Worm (Caenorhabditis elegans) whole organism, late embryonic: ENCODE results near the gene C48B4.12.

ENCODE experiments used
- C08G9.2 ChIP-seq: sonication (generic microtip); optimal IDR thresholded peaks from 2 replicates; lab custom pipeline; 2016; ENCODE audit warnings: mild to moderate bottlenecking, missing genetic modification characterization, moderate library complexity, missing compliant biosample characterization
- C38D4.7 ChIP-seq: fragments of 200-800 bp; sonication (Bioruptor generic); optimal IDR thresholded peaks from 2 replicates; lab custom pipeline; 2018; ENCODE audit warnings: mild to moderate bottlenecking, missing genetic modification characterization, moderate library complexity, missing compliant biosample characterization
- F13H6.1 ChIP-seq: sonication (generic microtip); optimal IDR thresholded peaks from 2 replicates; lab custom pipeline; 2016; ENCODE audit warnings: missing genetic modification characterization, missing compliant biosample characterization
- K09A11.1 ChIP-seq: sonication (generic microtip); optimal IDR thresholded peaks from 2 replicates; lab custom pipeline; 2017; ENCODE audit warnings: antibody characterized with exemption, mild to moderate bottlenecking, missing genetic modification characterization, missing compliant biosample characterization; ENCODE audit not compliant: insufficient read depth
- ceh-14 ChIP-seq: sonication (generic microtip); optimal IDR thresholded peaks from 2 replicates; lab custom pipeline; 2016; ENCODE audit warnings: missing genotype, missing genetic modification characterization, missing compliant biosample characterization
- ceh-19 ChIP-seq: fragments of 200-800 bp; sonication (Bioruptor generic); optimal IDR thresholded peaks from 2 replicates; lab custom pipeline; 2018; ENCODE audit warnings: mild to moderate bottlenecking, missing genetic modification characterization, missing compliant biosample characterization
- ceh-31 ChIP-seq: sonication (generic microtip); optimal IDR thresholded peaks from 2 replicates; lab custom pipeline; 2016; ENCODE audit warnings: missing genetic modification characterization, missing compliant biosample characterization
- ceh-34 ChIP-seq: sonication (generic microtip); optimal IDR thresholded peaks from 2 replicates; lab custom pipeline; 2016; ENCODE audit warnings: mild to moderate bottlenecking, missing genetic modification characterization, missing compliant biosample characterization
- ceh-45 ChIP-seq: fragments of 200-800 bp; sonication (Bioruptor generic); IDR thresholded peaks from 2 replicates; pipeline ENCODE4 v1.3.6; 2022; ENCODE audit warnings: missing genetic modification reagents, missing genetic modification characterization, missing compliant biosample characterization
- ceh-48 ChIP-seq: sonication (generic microtip); optimal IDR thresholded peaks from 2 replicates; lab custom pipeline; 2016; ENCODE audit warnings: missing genetic modification characterization, inconsistent platforms, missing compliant biosample characterization
- che-1 ChIP-seq: sonication (generic microtip); optimal IDR thresholded peaks from 2 replicates; lab custom pipeline; 2016; ENCODE audit warnings: mild to moderate bottlenecking, missing genetic modification characterization, missing compliant biosample characterization
- dmd-4 ChIP-seq: sonication (generic microtip); optimal IDR thresholded peaks from 2 replicates; lab custom pipeline; 2016; ENCODE audit warnings: borderline replicate concordance, missing genetic modification characterization, missing compliant biosample characterization
- elt-2 ChIP-seq: sonication (generic microtip); optimal IDR thresholded peaks from 2 replicates; lab custom pipeline; 2016; ENCODE audit warnings: missing genetic modification reagents, missing genetic modification characterization, missing compliant biosample characterization
- elt-4 ChIP-seq: sonication (generic microtip); optimal IDR thresholded peaks from 2 replicates; lab custom pipeline; 2016; ENCODE audit warnings: missing genetic modification characterization, missing compliant biosample characterization
- fkh-10 ChIP-seq: fragments of 150-350 bp; optimal IDR thresholded peaks from 2 replicates; lab custom pipeline; 2014; ENCODE audit warnings: missing biosample characterization, missing genetic modification reagents, missing genetic modification characterization
- gmeb-2 ChIP-seq: sonication (generic microtip); optimal IDR thresholded peaks from 2 replicates; lab custom pipeline; 2016; ENCODE audit warnings: missing genetic modification characterization, inconsistent platforms, missing compliant biosample characterization
- hlh-13 ChIP-seq: fragments of 200-800 bp; sonication (Bioruptor generic); optimal IDR thresholded peaks from 2 replicates; lab custom pipeline; 2018; ENCODE audit warnings: mild to moderate bottlenecking, missing genetic modification characterization, missing compliant biosample characterization
- hlh-15 ChIP-seq: sonication (generic microtip); optimal IDR thresholded peaks from 2 replicates; lab custom pipeline; 2016; ENCODE audit warnings: missing genetic modification characterization, missing compliant biosample characterization
- lim-6 ChIP-seq: sonication (generic microtip); optimal IDR thresholded peaks from 2 replicates; lab custom pipeline; 2016; ENCODE audit warnings: missing genetic modification characterization, missing compliant biosample characterization
- lin-11 ChIP-seq: fragments of 200-800 bp; sonication (Bioruptor generic); optimal IDR thresholded peaks from 2 replicates; lab custom pipeline; 2018; ENCODE audit warnings: mild to moderate bottlenecking, missing genetic modification characterization, missing compliant biosample characterization
- madf-2 ChIP-seq: sonication (generic microtip); optimal IDR thresholded peaks from 2 replicates; lab custom pipeline; 2017; ENCODE audit warnings: missing genetic modification characterization, missing compliant biosample characterization
- nfya-1 ChIP-seq: sonication (generic microtip); optimal IDR thresholded peaks from 2 replicates; lab custom pipeline; 2017; ENCODE audit warnings: missing genetic modification characterization, mild to moderate bottlenecking, missing compliant biosample characterization, antibody characterized with exemption, moderate library complexity
- nhr-11 ChIP-seq: fragments of 150-350 bp; optimal IDR thresholded peaks from 2 replicates; lab custom pipeline; 2014; ENCODE audit warnings: missing biosample characterization, missing genetic modification characterization
- nhr-232 ChIP-seq: sonication (generic microtip); optimal IDR thresholded peaks from 2 replicates; lab custom pipeline; 2016; ENCODE audit warnings: missing genetic modification characterization, missing compliant biosample characterization
- odd-2 ChIP-seq: sonication (generic microtip); optimal IDR thresholded peaks from 2 replicates; lab custom pipeline; 2017; ENCODE audit warnings: antibody characterized with exemption, mild to moderate bottlenecking, missing genetic modification characterization, missing compliant biosample characterization
- pag-3 ChIP-seq: sonication (generic microtip); optimal IDR thresholded peaks from 2 replicates; lab custom pipeline; 2016; ENCODE audit warnings: missing compliant biosample characterization, missing genetic modification characterization, borderline replicate concordance
- pat-9 ChIP-seq: fragments of 200-800 bp; sonication (Bioruptor generic); optimal IDR thresholded peaks from 2 replicates; lab custom pipeline; 2018; ENCODE audit warnings: mild to moderate bottlenecking, missing genetic modification characterization, moderate library complexity, missing compliant biosample characterization
- pqm-1 ChIP-seq: sonication (generic microtip); optimal IDR thresholded peaks from 2 replicates; lab custom pipeline; 2016; ENCODE audit warnings: missing genetic modification characterization, missing compliant biosample characterization
- ref-2 ChIP-seq: sonication (generic microtip); optimal IDR thresholded peaks from 2 replicates; lab custom pipeline; 2016; ENCODE audit warnings: missing genetic modification characterization, missing compliant biosample characterization
- rnt-1 ChIP-seq: sonication (generic microtip); optimal IDR thresholded peaks from 2 replicates; lab custom pipeline; 2016; ENCODE audit warnings: missing genetic modification characterization, missing compliant biosample characterization
- sdc-2 ChIP-seq: sonication (generic microtip); optimal IDR thresholded peaks from 2 replicates; lab custom pipeline; 2016; ENCODE audit warnings: missing genotype, missing genetic modification characterization, missing compliant biosample characterization
- sox-4 ChIP-seq: sonication (generic microtip); optimal IDR thresholded peaks from 2 replicates; lab custom pipeline; 2017; ENCODE audit warnings: mild to moderate bottlenecking, missing genetic modification characterization, inconsistent platforms, missing compliant biosample characterization
- tbx-2 ChIP-seq: sonication (generic microtip); optimal IDR thresholded peaks from 2 replicates; lab custom pipeline; 2016; ENCODE audit warnings: missing genetic modification characterization, missing compliant biosample characterization
- tbx-7 ChIP-seq: sonication (generic microtip); optimal IDR thresholded peaks from 2 replicates; lab custom pipeline; 2016; ENCODE audit warnings: missing genotype, missing genetic modification characterization, missing compliant biosample characterization
- ttx-3 ChIP-seq: sonication (generic microtip); optimal IDR thresholded peaks from 2 replicates; lab custom pipeline; 2016; ENCODE audit warnings: missing genetic modification reagents, missing genetic modification characterization, missing compliant biosample characterization
- unc-3 ChIP-seq, 2 experiments: fragments of 200-800 bp in 1 of 2; sonication (Bioruptor generic) in 1 of 2; sonication (generic microtip) in 1 of 2; conservative IDR thresholded peaks in 1 of 2; optimal IDR thresholded peaks in 1 of 2; 2 replicates each; pipeline versions ENCODE4 v1.3.6 to Lab custom; 2016 to 2022; ENCODE audit warnings: missing compliant biosample characterization in 2 of 2, missing genetic modification characterization in 2 of 2, missing genetic modification reagents in 1 of 2
- unc-42 ChIP-seq: sonication (generic microtip); optimal IDR thresholded peaks from 2 replicates; lab custom pipeline; 2016; ENCODE audit warnings: missing genotype, missing genetic modification characterization, missing compliant biosample characterization
- unc-55 ChIP-seq: sonication (generic microtip); optimal IDR thresholded peaks from 2 replicates; lab custom pipeline; 2017; ENCODE audit warnings: missing biosample characterization, missing genetic modification reagents, missing genetic modification characterization
- ztf-16 ChIP-seq: sonication (generic microtip); optimal IDR thresholded peaks from 2 replicates; lab custom pipeline; 2017; ENCODE audit warnings: missing genetic modification characterization, missing compliant biosample characterization

The C48B4.12 gene

ce11 chrIII:9614211-9614610 lies 17.1 kb downstream of the C48B4.12 start, which contains the start of the genes pri-1 and F58A4.6:
pri-1 (minus strand) TSS chrIII:9614281.
F58A4.6 (plus strand) TSS chrIII:9614482.
- TF ChIP-seq ceh-31 (tag; lab: Kevin White, UChicago) (peak; percentile 6), ref-2 (tag; lab: Kevin White, UChicago) (no peak), ceh-14 (tag; lab: Kevin White, UChicago) (no peak), K09A11.1 (no peak), nfya-1 (tag; lab: Kevin White, UChicago) (peak; percentile 6), unc-42 (tag; lab: Kevin White, UChicago) (peak; percentile 57), elt-2 (no peak)

- TF ChIP-seq nhr-232 (tag; lab: Kevin White, UChicago) (no peak), pqm-1 (tag; lab: Kevin White, UChicago) (no peak)
Measured at ce11 chrIII:9615114-9615513, 18.0 kb downstream of the C48B4.12 start.

ce11 chrIII:9616426-9616825 lies 19.3 kb downstream of the C48B4.12 start, which contains the start of gene hcp-3:
hcp-3 (minus strand) TSS chrIII:9616470.
- TF ChIP-seq sdc-2 (no peak), ceh-31 (tag; lab: Kevin White, UChicago) (peak; percentile 37), nfya-1 (tag; lab: Kevin White, UChicago) (peak; percentile 55), unc-55 (GFP tag; lab: Kevin White, UChicago) (peak; percentile 5), ceh-14 (tag; lab: Kevin White, UChicago) (peak; percentile 39), madf-2 (tag; lab: Kevin White, UChicago) (no peak), ceh-48 (peak; percentile 76)

ce11 chrIII:9616933-9617332 lies 19.8 kb downstream of the C48B4.12 start:
- TF ChIP-seq ceh-34 (tag; lab: Kevin White, UChicago) (no peak), ceh-14 (tag; lab: Kevin White, UChicago) (no peak), ceh-19 (GFP tag; lab: Kevin White, UChicago) (no peak), elt-4 (no peak), lin-11 (no peak), ztf-16 (tag; lab: Kevin White, UChicago) (no peak), nhr-11 (tag; lab: Kevin White, UChicago) (no peak), pag-3 (no peak), sox-4 (tag; lab: Kevin White, UChicago) (no peak), pat-9 (tag; lab: Kevin White, UChicago) (no peak)

- no peak for TF ChIP-seq rnt-1
- TF ChIP-seq nfya-1 (tag; lab: Kevin White, UChicago): peak; percentile 52
Measured at ce11 chrIII:9617599-9618262, 20.6 kb downstream of the C48B4.12 start.

ce11 chrIII:9619079-9619761 lies 22.1 kb downstream of the C48B4.12 start, which contains the start of gene hlh-11:
hlh-11 (plus strand) TSS chrIII:9619711.
- TF ChIP-seq dmd-4 (tag; lab: Kevin White, UChicago) (no peak), odd-2 (no peak), unc-3 (GFP tag; conservative IDR thresholded peaks at IDR 0.05; lab: Robert Waterston, UW) (no peak), unc-3 (tag; optimal IDR thresholded peaks at IDR 0.05; lab: Kevin White, UChicago) (no peak), F13H6.1 (tag; lab: Kevin White, UChicago) (peak; percentile 71), madf-2 (tag; lab: Kevin White, UChicago) (no peak), nhr-232 (tag; lab: Kevin White, UChicago) (no peak), ceh-19 (GFP tag; lab: Kevin White, UChicago) (no peak), ceh-45 (no peak), tbx-7 (no peak), lim-6 (tag; lab: Kevin White, UChicago) (no peak), che-1 (no peak), hlh-13 (GFP tag; lab: Kevin White, UChicago) (no peak), elt-4 (no peak), tbx-2 (tag; lab: Kevin White, UChicago) (peak; percentile 58), C08G9.2 (tag; lab: Kevin White, UChicago) (no peak), ceh-34 (tag; lab: Kevin White, UChicago) (peak; percentile 59), ttx-3 (tag; lab: Kevin White, UChicago) (no peak), hlh-15 (tag; lab: Kevin White, UChicago) (no peak), nfya-1 (tag; lab: Kevin White, UChicago) (peak; percentile 77), pat-9 (tag; lab: Kevin White, UChicago) (peak; percentile 35), fkh-10 (GFP tag; lab: Kevin White, UChicago) (no peak), C38D4.7 (no peak), gmeb-2 (tag; lab: Kevin White, UChicago) (no peak)
